Worm (Caenorhabditis elegans): ENCODE measurements around the gene srw-102.

- TF ChIP-seq snpc-4 (tag; optimal IDR thresholded peaks at IDR 0.05): no peak
- no peak for TF ChIP-seq lir-3 (tag; optimal IDR thresholded peaks at IDR 0.05; ENCODE audit: poor library complexity)
- no peak for TF ChIP-seq skn-1 (tag; optimal IDR thresholded peaks at IDR 0.05)
- TF ChIP-seq alr-1 (tag; optimal IDR thresholded peaks at IDR 0.05; ENCODE audit: borderline replicate concordance): no peak
- no peak for TF ChIP-seq jun-1 (tag; optimal IDR thresholded peaks at IDR 0.05)
- TF ChIP-seq aly-2 (tag; optimal IDR thresholded peaks at IDR 0.05): no peak
- TF ChIP-seq nhr-237 (tag; optimal IDR thresholded peaks at IDR 0.05): no peak
- TF ChIP-seq unc-62 (GFP tag; optimal IDR thresholded peaks at IDR 0.05): no peak
- no peak for TF ChIP-seq blmp-1 (tag; optimal IDR thresholded peaks at IDR 0.05)
- no peak for TF ChIP-seq tbx-2 (tag; optimal IDR thresholded peaks at IDR 0.05)
- TF ChIP-seq mep-1 (tag; optimal IDR thresholded peaks at IDR 0.05): no peak
- TF ChIP-seq elt-2 (tag; optimal IDR thresholded peaks at IDR 0.05): no peak
These were observed 11.9 kb downstream of the srw-102 start, which contains the start of gene gst-21 for ce11 chrV:1731918-1732317.
